Worm (Caenorhabditis elegans) whole organism, L1 larva: ENCODE data around the gene kxd-1.

Source experiments
- C16A3.4 ChIP-seq: fragments of 150-350 bp; optimal IDR thresholded peaks from 2 replicates; lab custom pipeline; 2014; ENCODE audit warnings: missing biosample characterization, missing genetic modification characterization
- C34B4.2 ChIP-seq: sonication (generic microtip); optimal IDR thresholded peaks from 2 replicates; lab custom pipeline; 2017; ENCODE audit warnings: mild to moderate bottlenecking, missing genetic modification characterization, missing compliant biosample characterization
- Y116A8C.19 ChIP-seq: sonication (generic microtip); optimal IDR thresholded peaks from 2 replicates; lab custom pipeline; 2016; ENCODE audit warnings: missing compliant biosample characterization, missing genetic modification characterization, borderline replicate concordance
- aha-1 ChIP-seq: fragments of 150-350 bp; optimal IDR thresholded peaks from 2 replicates; lab custom pipeline; 2014; ENCODE audit warnings: missing biosample characterization, missing genetic modification characterization
- alr-1 ChIP-seq: fragments of 200-800 bp; sonication (Bioruptor generic); optimal IDR thresholded peaks from 2 replicates; lab custom pipeline; 2018; ENCODE audit warnings: borderline replicate concordance, mild to moderate bottlenecking, missing genetic modification characterization, missing compliant biosample characterization
- blmp-1 ChIP-seq: fragments of 150-350 bp; optimal IDR thresholded peaks from 2 replicates; lab custom pipeline; 2014; ENCODE audit warnings: missing biosample characterization, missing genetic modification characterization
- ceh-63 ChIP-seq: fragments of 200-800 bp; sonication (Bioruptor generic); optimal IDR thresholded peaks from 2 replicates; lab custom pipeline; 2018; ENCODE audit warnings: mild to moderate bottlenecking, missing genetic modification characterization, missing compliant biosample characterization
- ceh-88 ChIP-seq: fragments of 200-800 bp; sonication (Bioruptor generic); IDR thresholded peaks from 2 replicates; pipeline ENCODE4 v1.3.6; 2022; ENCODE audit warnings: missing genetic modification characterization, missing compliant biosample characterization
- ceh-90 ChIP-seq: sonication (generic microtip); optimal IDR thresholded peaks from 2 replicates; lab custom pipeline; 2016; ENCODE audit warnings: missing genetic modification characterization, missing compliant biosample characterization
- egl-27 ChIP-seq, 2 experiments: fragments of 150-350 bp in 1 of 2; sonication (generic microtip); optimal IDR thresholded peaks; 3 replicates each; lab custom pipeline; 2017 to 2018; ENCODE audit warnings: missing biosample characterization in 2 of 2, missing genetic modification characterization in 2 of 2, missing genetic modification reagents in 2 of 2
- elt-2 ChIP-seq: sonication (generic microtip); optimal IDR thresholded peaks from 2 replicates; lab custom pipeline; 2016; ENCODE audit warnings: missing genetic modification characterization, mild to moderate bottlenecking, inconsistent platforms, missing compliant biosample characterization, missing genetic modification reagents
- elt-3 ChIP-seq, 6 experiments: fragments of 150-350 bp in 1 of 6; sonication (generic microtip); optimal IDR thresholded peaks; 2 replicates each; lab custom pipeline; 2017 to 2018; ENCODE audit warnings: missing biosample characterization in 6 of 6, missing genetic modification characterization in 6 of 6, inconsistent platforms in 1 of 6
- ets-5 ChIP-seq: fragments of 200-800 bp; sonication (Bioruptor generic); IDR thresholded peaks from 2 replicates; pipeline ENCODE4 v1.3.6; 2022; ENCODE audit warnings: missing genetic modification characterization, missing compliant biosample characterization
- fkh-4 ChIP-seq: sonication (generic microtip); optimal IDR thresholded peaks from 2 replicates; lab custom pipeline; 2016; ENCODE audit warnings: missing compliant biosample characterization, missing genetic modification characterization, borderline replicate concordance
- fos-1 ChIP-seq: fragments of 150-350 bp; optimal IDR thresholded peaks from 2 replicates; lab custom pipeline; 2014; ENCODE audit warnings: missing biosample characterization, missing genetic modification characterization
- grh-1 ChIP-seq: fragments of 200-800 bp; sonication (Bioruptor generic); IDR thresholded peaks from 2 replicates; pipeline ENCODE4 v1.3.6; 2022; ENCODE audit warnings: missing genetic modification reagents, missing genetic modification characterization, missing compliant biosample characterization
- hlh-17 ChIP-seq: fragments of 200-800 bp; sonication (Bioruptor generic); optimal IDR thresholded peaks from 2 replicates; lab custom pipeline; 2018; ENCODE audit warnings: missing genetic modification characterization, mild to moderate bottlenecking, missing compliant biosample characterization, moderate library complexity, borderline replicate concordance
- hlh-4 ChIP-seq: sonication (generic microtip); optimal IDR thresholded peaks from 2 replicates; lab custom pipeline; 2016; ENCODE audit warnings: mild to moderate bottlenecking, missing genetic modification characterization, missing compliant biosample characterization
- lin-14 ChIP-seq: fragments of 200-800 bp; sonication (Bioruptor generic); optimal IDR thresholded peaks from 2 replicates; lab custom pipeline; 2018; ENCODE audit warnings: mild to moderate bottlenecking, missing genetic modification characterization, moderate library complexity, missing compliant biosample characterization
- lin-15B ChIP-seq: fragments of 150-350 bp; sonication (generic microtip); optimal IDR thresholded peaks from 3 replicates; lab custom pipeline; 2014; ENCODE audit warnings: missing biosample characterization, missing genetic modification characterization
- lin-39 ChIP-seq: fragments of 150-350 bp; optimal IDR thresholded peaks from 2 replicates; lab custom pipeline; 2014; ENCODE audit warnings: missing biosample characterization, missing genetic modification reagents, missing genetic modification characterization
- mef-2 ChIP-seq: fragments of 150-350 bp; optimal IDR thresholded peaks from 2 replicates; lab custom pipeline; 2014; ENCODE audit warnings: missing biosample characterization, missing genetic modification characterization
- nhr-11 ChIP-seq: fragments of 150-350 bp; optimal IDR thresholded peaks from 2 replicates; lab custom pipeline; 2014; ENCODE audit warnings: missing biosample characterization, missing genetic modification characterization
- nhr-12 ChIP-seq: sonication (generic microtip); optimal IDR thresholded peaks from 2 replicates; lab custom pipeline; 2017; ENCODE audit warnings: missing biosample characterization, missing genetic modification characterization
- nhr-19 ChIP-seq: fragments of 200-800 bp; sonication (Bioruptor generic); conservative IDR thresholded peaks from 2 replicates; pipeline ENCODE4 v1.3.6; 2022; ENCODE audit warnings: missing genetic modification characterization, missing compliant biosample characterization
- nhr-20 ChIP-seq: sonication (generic microtip); optimal IDR thresholded peaks from 2 replicates; lab custom pipeline; 2016; ENCODE audit warnings: mild to moderate bottlenecking, missing genetic modification characterization, missing compliant biosample characterization
- nhr-71 ChIP-seq: sonication (generic microtip); optimal IDR thresholded peaks from 2 replicates; lab custom pipeline; 2016; ENCODE audit warnings: mild to moderate bottlenecking, missing genetic modification characterization, moderate library complexity, missing compliant biosample characterization
- nhr-76 ChIP-seq: sonication (generic microtip); optimal IDR thresholded peaks from 2 replicates; lab custom pipeline; 2017; ENCODE audit warnings: missing biosample characterization, missing genetic modification characterization
- nhr-84 ChIP-seq: sonication (generic microtip); optimal IDR thresholded peaks from 2 replicates; lab custom pipeline; 2017; ENCODE audit warnings: missing biosample characterization, missing genetic modification characterization
- nhr-90 ChIP-seq: sonication (generic microtip); optimal IDR thresholded peaks from 2 replicates; lab custom pipeline; 2016; ENCODE audit warnings: mild to moderate bottlenecking, missing genetic modification characterization, missing compliant biosample characterization; ENCODE audit not compliant: poor library complexity
- pag-3 ChIP-seq: sonication (generic microtip); optimal IDR thresholded peaks from 2 replicates; lab custom pipeline; 2017; ENCODE audit warnings: missing genetic modification characterization, mild to moderate bottlenecking, missing compliant biosample characterization, antibody characterized with exemption, borderline replicate concordance; ENCODE audit not compliant: insufficient read depth
- skn-1 ChIP-seq: fragments of 150-350 bp; optimal IDR thresholded peaks from 2 replicates; lab custom pipeline; 2014; ENCODE audit warnings: missing biosample characterization, missing genetic modification characterization
- snpc-4 ChIP-seq: fragments of 150-350 bp; optimal IDR thresholded peaks from 2 replicates; lab custom pipeline; 2014; ENCODE audit warnings: missing biosample characterization, missing genetic modification characterization
- snu-23 ChIP-seq: sonication (generic microtip); optimal IDR thresholded peaks from 2 replicates; lab custom pipeline; 2016; ENCODE audit warnings: missing genetic modification characterization, missing compliant biosample characterization
- sox-4 ChIP-seq: sonication (generic microtip); optimal IDR thresholded peaks from 2 replicates; lab custom pipeline; 2016; ENCODE audit warnings: missing genetic modification characterization, missing compliant biosample characterization
- swsn-7 ChIP-seq: sonication (generic microtip); optimal IDR thresholded peaks from 2 replicates; lab custom pipeline; 2016; ENCODE audit warnings: missing genetic modification characterization, missing compliant biosample characterization
- tlp-1 ChIP-seq: fragments of 150-350 bp; optimal IDR thresholded peaks from 2 replicates; lab custom pipeline; 2014; ENCODE audit warnings: missing biosample characterization, missing genetic modification characterization
- unc-130 ChIP-seq: fragments of 150-350 bp; optimal IDR thresholded peaks from 2 replicates; lab custom pipeline; 2017; ENCODE audit warnings: missing biosample characterization, missing genetic modification characterization, inconsistent platforms
- unc-62 ChIP-seq: fragments of 150-350 bp; optimal IDR thresholded peaks from 2 replicates; lab custom pipeline; 2014; ENCODE audit warnings: missing biosample characterization, missing genetic modification reagents, missing genetic modification characterization
- unc-98 ChIP-seq: fragments of 200-800 bp; sonication (Bioruptor generic); IDR thresholded peaks from 2 replicates; pipeline ENCODE4 v1.3.6; 2022; ENCODE audit warnings: missing genetic modification characterization, missing compliant biosample characterization
- xbp-1 ChIP-seq: sonication (generic microtip); optimal IDR thresholded peaks from 2 replicates; lab custom pipeline; 2016; ENCODE audit warnings: missing genetic modification characterization, missing compliant biosample characterization
- zag-1 ChIP-seq: fragments of 150-350 bp; optimal IDR thresholded peaks from 2 replicates; lab custom pipeline; 2014; ENCODE audit warnings: missing biosample characterization, missing genetic modification characterization
- zip-4 ChIP-seq: fragments of 200-800 bp; sonication (Bioruptor generic); optimal IDR thresholded peaks from 2 replicates; lab custom pipeline; 2018; ENCODE audit warnings: mild to moderate bottlenecking, missing genetic modification characterization, moderate library complexity, missing compliant biosample characterization
- ztf-11 ChIP-seq, 2 experiments: sonication (generic microtip); optimal IDR thresholded peaks; 2 replicates each; lab custom pipeline; 2016 to 2017; ENCODE audit warnings: missing genetic modification characterization in 2 of 2, missing biosample characterization in 1 of 2, missing compliant biosample characterization in 1 of 2

The kxd-1 gene

ce11 chrV:7230847-7231246 lies 9.6 kb downstream of the kxd-1 start, which contains the start of the genes gei-6 and krr-1 (continued):
- TF ChIP-seq xbp-1 (tag; lab: Kevin White, UChicago) (peak; percentile 43), ceh-90 (tag; lab: Kevin White, UChicago) (no peak), nhr-90 (tag; lab: Kevin White, UChicago) (peak; percentile 24), fos-1 (tag; lab: Kevin White, UChicago) (no peak), zip-4 (GFP tag; lab: Kevin White, UChicago) (no peak), swsn-7 (tag; lab: Kevin White, UChicago) (peak; percentile 49), snu-23 (GFP tag; lab: Kevin White, UChicago) (peak; percentile 60), unc-62 (no peak), C34B4.2 (tag; lab: Kevin White, UChicago) (no peak), hlh-4 (tag; lab: Kevin White, UChicago) (no peak), nhr-20 (tag; lab: Kevin White, UChicago) (peak; percentile 42), nhr-19 (GFP tag; lab: Robert Waterston, UW) (peak; percentile 48), elt-2 (tag; lab: Kevin White, UChicago) (no peak), nhr-76 (tag; lab: Kevin White, UChicago) (no peak), nhr-12 (tag; lab: Kevin White, UChicago) (no peak), unc-98 (GFP tag; lab: Robert Waterston, UW) (no peak), nhr-84 (tag; lab: Kevin White, UChicago) (no peak), fkh-4 (tag; lab: Kevin White, UChicago) (no peak), blmp-1 (tag; lab: Kevin White, UChicago) (peak; percentile 8), C16A3.4 (tag; lab: Kevin White, UChicago) (peak; percentile 59), sox-4 (tag; lab: Kevin White, UChicago) (no peak), hlh-17 (GFP tag; lab: Kevin White, UChicago) (no peak), lin-15B (tag; lab: Kevin White, UChicago) (peak; percentile 60), elt-3 (tag; optimal IDR thresholded peaks at IDR 0.05; lab: Kevin White, UChicago) (peak in 1 of 6 experiments; percentile 57), pag-3 (no peak), ztf-11 (tag; optimal IDR thresholded peaks at IDR 0.05; lab: Kevin White, UChicago) (peak in 1 of 2 experiments; percentile 5), ets-5 (GFP tag; lab: Robert Waterston, UW) (no peak), aha-1 (no peak), zag-1 (tag; lab: Kevin White, UChicago) (no peak), snpc-4 (peak; percentile 22), egl-27 (tag; optimal IDR thresholded peaks at IDR 0.05; lab: Kevin White, UChicago) (no peak), nhr-11 (tag; lab: Kevin White, UChicago) (no peak), tlp-1 (tag; lab: Kevin White, UChicago) (no peak), grh-1 (GFP tag; lab: Robert Waterston, UW) (no peak), ceh-63 (GFP tag; lab: Kevin White, UChicago) (no peak), mef-2 (tag; lab: Kevin White, UChicago) (no peak), alr-1 (tag; lab: Kevin White, UChicago) (no peak), skn-1 (tag; lab: Kevin White, UChicago) (peak; percentile 63), unc-130 (tag; lab: Kevin White, UChicago) (peak; percentile 77), nhr-71 (tag; lab: Kevin White, UChicago) (peak; percentile 60), lin-14 (GFP tag; lab: Kevin White, UChicago) (no peak), ceh-88 (GFP tag; lab: Robert Waterston, UW) (no peak), lin-39 (tag; lab: Kevin White, UChicago) (peak; percentile 18), Y116A8C.19 (tag; lab: Kevin White, UChicago) (no peak)
